Fruit fly (Drosophila melanogaster) whole organism, prepupa: ENCODE data around the gene CG7218.

Experiments
- CG11294 ChIP-seq: fragments of 200-800 bp; sonication (Bioruptor generic); IDR thresholded peaks from 2 replicates; pipeline ENCODE4 v1.3.6; 2022; ENCODE audit warnings: missing biosample characterization, missing genetic modification characterization
- CG4318 ChIP-seq: fragments of 200-800 bp; sonication (Bioruptor generic); optimal IDR thresholded peaks from 3 replicates; lab custom pipeline; 2017; ENCODE audit warnings: missing biosample characterization, mild to moderate bottlenecking, missing genetic modification characterization
- CG6792 ChIP-seq: fragments of 200-800 bp; sonication (Bioruptor generic); optimal IDR thresholded peaks from 3 replicates; lab custom pipeline; 2016; ENCODE audit warnings: missing biosample characterization, missing genetic modification characterization
- CG6854 ChIP-seq: fragments of 200-800 bp; sonication (Bioruptor generic); optimal IDR thresholded peaks from 2 replicates; lab custom pipeline; 2017; ENCODE audit warnings: missing biosample characterization, mild to moderate bottlenecking, missing genetic modification characterization
- CG8319 ChIP-seq: fragments of 200-800 bp; sonication (Bioruptor generic); optimal IDR thresholded peaks from 3 replicates; lab custom pipeline; 2016; ENCODE audit warnings: missing biosample characterization, missing genetic modification characterization
- Gug ChIP-seq: fragments of 200-800 bp; sonication (Bioruptor generic); IDR thresholded peaks from 2 replicates; pipeline ENCODE4 v1.3.6; 2022; ENCODE audit warnings: missing biosample characterization, missing genetic modification characterization
- Hr4 ChIP-seq: fragments of 200-800 bp; sonication (Bioruptor generic); optimal IDR thresholded peaks from 3 replicates; lab custom pipeline; 2016; ENCODE audit warnings: missing biosample characterization, missing genetic modification characterization
- esn ChIP-seq: fragments of 200-800 bp; sonication (Bioruptor generic); optimal IDR thresholded peaks from 2 replicates; lab custom pipeline; 2016; ENCODE audit warnings: missing biosample characterization, mild to moderate bottlenecking, missing genetic modification characterization, moderate library complexity

- TF ChIP-seq CG8319 (GFP tag; lab: Kevin White, UChicago): no peak
- no peak for TF ChIP-seq Gug (GFP tag; lab: Robert Waterston, UW)
- TF ChIP-seq esn: no peak
- no peak for TF ChIP-seq Hr4 (GFP tag; lab: Kevin White, UChicago)
- TF ChIP-seq CG6792 (GFP tag; lab: Kevin White, UChicago): no peak
- TF ChIP-seq CG4318 (GFP tag; lab: Kevin White, UChicago): no peak
- TF ChIP-seq CG11294: no peak
- peak; percentile 15 for TF ChIP-seq CG6854
Observed at dm6 chr3R:18166261-18166720, 2.1 kb upstream of the CG7218 start.
